Worm (Caenorhabditis elegans): ENCODE measurements around the gene twk-22.

ce11 chrX:16345296-16345695 is 39.0 kb downstream of the twk-22 start:
- no peak for TF ChIP-seq mep-1 (tag; optimal IDR thresholded peaks at IDR 0.05)
- no peak for TF ChIP-seq mdl-1 (tag; optimal IDR thresholded peaks at IDR 0.05)

All from whole organism, L1 larva.